Worm (Caenorhabditis elegans): ENCODE data around the gene daf-4.

Gene daf-4

ce11 chrIII:5586925-5587324 is 38.0 kb upstream of the daf-4 start, which contains the start of gene F56D2.2:
Gene F56D2.2, plus strand, starts transcription at chrIII:5587263.
- TF ChIP-seq sea-2 (GFP tag; IDR thresholded peaks at IDR 0.05) (no peak), efl-1 (GFP tag; optimal IDR thresholded peaks at IDR 0.05) (peak; percentile 45), lin-35 (GFP tag; optimal IDR thresholded peaks at IDR 0.05) (peak in 1 of 3 experiments; percentile 9)

ce11 chrIII:5588746-5589145 is 36.2 kb upstream of the daf-4 start:
- TF ChIP-seq pha-4 (tag; optimal IDR thresholded peaks at IDR 0.05) = no peak
- TF ChIP-seq F39B2.1 (GFP tag; IDR thresholded peaks at IDR 0.05) = no peak
- TF ChIP-seq T07F8.4 (tag; optimal IDR thresholded peaks at IDR 0.05) = no peak
- TF ChIP-seq F52B5.7 (tag; optimal IDR thresholded peaks at IDR 0.05) = no peak
- TF ChIP-seq gei-17 (GFP tag; optimal IDR thresholded peaks at IDR 0.05) = no peak
- no peak for TF ChIP-seq ztf-22 (GFP tag; optimal IDR thresholded peaks at IDR 0.05)
- no peak for TF ChIP-seq dox-1 (GFP tag; IDR thresholded peaks at IDR 0.05)
- TF ChIP-seq ceh-100 (GFP tag; IDR thresholded peaks at IDR 0.05) = no peak
- peak; percentile 61; the same call in 1 of the 2 replicates for TF ChIP-seq attf-6 (GFP tag; IDR thresholded peaks at IDR 0.05)
- 0 out of 2 replicates have a peak, but pooled peaks have one; percentile 32 for TF ChIP-seq madf-3 (GFP tag; IDR thresholded peaks at IDR 0.05)
- peak; percentile 59 for TF ChIP-seq hrde-1 (tag; optimal IDR thresholded peaks at IDR 0.05; ENCODE audit: borderline replicate concordance)
- no peak for TF ChIP-seq chd-7 (tag; optimal IDR thresholded peaks at IDR 0.05)
- no peak for TF ChIP-seq somi-1 (GFP tag; optimal IDR thresholded peaks at IDR 0.05)
- TF ChIP-seq zim-3 (tag; optimal IDR thresholded peaks at IDR 0.05) = no peak
- no peak for TF ChIP-seq K11D2.4 (GFP tag; IDR thresholded peaks at IDR 0.05)
- TF ChIP-seq bed-1 (GFP tag; IDR thresholded peaks at IDR 0.05) = no peak
- TF ChIP-seq snpc-1.3 (tag; optimal IDR thresholded peaks at IDR 0.05; ENCODE audit: insufficient read depth) = no peak
- no peak for TF ChIP-seq unc-62 (GFP tag; optimal IDR thresholded peaks at IDR 0.05)
- no peak for TF ChIP-seq nfya-1 (tag; optimal IDR thresholded peaks at IDR 0.05; ENCODE audit: borderline replicate concordance, insufficient read depth)
- TF ChIP-seq sea-2 (GFP tag; IDR thresholded peaks at IDR 0.05) = no peak
- no peak for TF ChIP-seq cebp-2 (GFP tag; IDR thresholded peaks at IDR 0.05)
- TF ChIP-seq let-607 (tag; optimal IDR thresholded peaks at IDR 0.05) = no peak
- TF ChIP-seq athp-1 (tag; optimal IDR thresholded peaks at IDR 0.05) = no peak
- TF ChIP-seq tbp1 (GFP tag; optimal IDR thresholded peaks at IDR 0.05) = peak; percentile 9
- no peak for TF ChIP-seq hlh-26 (GFP tag; conservative IDR thresholded peaks at IDR 0.05)
- TF ChIP-seq ztf-18 (tag; optimal IDR thresholded peaks at IDR 0.05) = no peak
- no peak for TF ChIP-seq zfh-2 (GFP tag; conservative IDR thresholded peaks at IDR 0.05)
- TF ChIP-seq B0261.1 (tag; optimal IDR thresholded peaks at IDR 0.05) = no peak
- TF ChIP-seq B0336.3 (GFP tag; IDR thresholded peaks at IDR 0.05) = peak; percentile 68
- no peak for TF ChIP-seq nhr-120 (GFP tag; IDR thresholded peaks at IDR 0.05)
- no peak for TF ChIP-seq lag-1 (GFP tag; IDR thresholded peaks at IDR 0.05)
- no peak for TF ChIP-seq Y95B8A.8 (GFP tag; IDR thresholded peaks at IDR 0.05)
- TF ChIP-seq nhr-179 (tag; optimal IDR thresholded peaks at IDR 0.05) = no peak
- no peak for TF ChIP-seq lin-40 (tag; optimal IDR thresholded peaks at IDR 0.05)
- TF ChIP-seq nhr-27 (tag; optimal IDR thresholded peaks at IDR 0.05) = no peak
- no peak for TF ChIP-seq dpff-1 (tag; optimal IDR thresholded peaks at IDR 0.05)
- no peak for TF ChIP-seq F55B11.4 (tag; optimal IDR thresholded peaks at IDR 0.05; ENCODE audit: borderline replicate concordance, insufficient read depth)
- TF ChIP-seq Y56A3A.18 (GFP tag; IDR thresholded peaks at IDR 0.05) = no peak
- no peak for TF ChIP-seq snpc-1.1 (tag; optimal IDR thresholded peaks at IDR 0.05; ENCODE audit: insufficient read depth)
- no peak for TF ChIP-seq atf-7 (tag; optimal IDR thresholded peaks at IDR 0.05)
- no peak for TF ChIP-seq ztf-25 (GFP tag; IDR thresholded peaks at IDR 0.05)
- TF ChIP-seq die-1 (tag; optimal IDR thresholded peaks at IDR 0.05) = peak; percentile 8
- no peak for TF ChIP-seq ets-4 (GFP tag; optimal IDR thresholded peaks at IDR 0.05)
- no peak for TF ChIP-seq attf-5 (GFP tag; optimal IDR thresholded peaks at IDR 0.05)

Data from whole organism, young adult.